Worm (Caenorhabditis elegans) whole organism, young adult: Measurements from ENCODE around the gene F44D12.6.
A peak's percentile ranks its signal among the peaks of the same experiment; 100 is the strongest.

ENCODE experiments used
- B0035.1 ChIP-seq: sonication (generic microtip); optimal IDR thresholded peaks from 2 replicates; lab custom pipeline; 2016; ENCODE audit warnings: missing genetic modification characterization, mild to moderate bottlenecking, missing compliant biosample characterization, missing genotype, missing genetic modification reagents
- C17E4.6 ChIP-seq: fragments of 200-800 bp; sonication (Bioruptor generic); IDR thresholded peaks from 2 replicates; pipeline ENCODE4 v1.3.6; 2022; ENCODE audit warnings: missing genetic modification reagents, missing genetic modification characterization, missing compliant biosample characterization
- D2030.7 ChIP-seq: fragments of 200-800 bp; sonication (Bioruptor generic); IDR thresholded peaks from 2 replicates; pipeline ENCODE4 v1.3.6; 2022; ENCODE audit warnings: missing genetic modification reagents, missing genetic modification characterization, missing compliant biosample characterization
- F10E7.11 ChIP-seq: sonication (generic microtip); optimal IDR thresholded peaks from 2 replicates; lab custom pipeline; 2017; ENCODE audit warnings: mild to moderate bottlenecking, missing genetic modification characterization, moderate library complexity, missing compliant biosample characterization
- K11D2.4 ChIP-seq: fragments of 200-800 bp; sonication (Bioruptor generic); IDR thresholded peaks from 2 replicates; pipeline ENCODE4 v1.3.6; 2022; ENCODE audit warnings: missing genetic modification reagents, missing genetic modification characterization, missing compliant biosample characterization
- T26A5.8 ChIP-seq: sonication (generic microtip); optimal IDR thresholded peaks from 2 replicates; lab custom pipeline; 2016; ENCODE audit warnings: missing genetic modification characterization, missing compliant biosample characterization
- Y53G8AR.9 ChIP-seq: fragments of 200-800 bp; sonication (Bioruptor generic); conservative IDR thresholded peaks from 2 replicates; pipeline ENCODE4 v1.3.6; 2022; ENCODE audit warnings: missing genetic modification reagents, missing genetic modification characterization, missing compliant biosample characterization
- Y56A3A.18 ChIP-seq: fragments of 200-800 bp; sonication (Bioruptor generic); IDR thresholded peaks from 2 replicates; pipeline ENCODE4 v1.3.6; 2022; ENCODE audit warnings: missing genetic modification reagents, missing genetic modification characterization, missing compliant biosample characterization
- ZK185.1 ChIP-seq: sonication (generic microtip); optimal IDR thresholded peaks from 2 replicates; lab custom pipeline; 2016; ENCODE audit warnings: mild to moderate bottlenecking, missing genetic modification characterization, missing compliant biosample characterization; ENCODE audit not compliant: poor library complexity, severe bottlenecking
- ama-1 ChIP-seq, 3 experiments: fragments of 150-350 bp in 1 of 3; sonication (generic microtip) in 2 of 3; optimal IDR thresholded peaks; 2 replicates each; lab custom pipeline; 2014 to 2018; ENCODE audit warnings: missing biosample characterization in 2 of 3, missing genetic modification characterization in 2 of 3, missing genetic modification reagents in 2 of 3
- atf-7 ChIP-seq: sonication (generic microtip); optimal IDR thresholded peaks from 2 replicates; lab custom pipeline; 2017; ENCODE audit warnings: mild to moderate bottlenecking, missing genetic modification characterization, missing compliant biosample characterization
- athp-1 ChIP-seq: sonication (generic microtip); optimal IDR thresholded peaks from 2 replicates; lab custom pipeline; 2017; ENCODE audit warnings: mild to moderate bottlenecking, missing genetic modification characterization, missing compliant biosample characterization
- attf-5 ChIP-seq: fragments of 200-800 bp; sonication (Bioruptor generic); optimal IDR thresholded peaks from 2 replicates; lab custom pipeline; 2018; ENCODE audit warnings: mild to moderate bottlenecking, missing genetic modification characterization, missing compliant biosample characterization
- attf-6 ChIP-seq: fragments of 200-800 bp; sonication (Bioruptor generic); IDR thresholded peaks from 2 replicates; pipeline ENCODE4 v1.3.6; 2022; ENCODE audit warnings: missing genetic modification reagents, missing genetic modification characterization, missing compliant biosample characterization
- bed-2 ChIP-seq: fragments of 200-800 bp; sonication (Bioruptor generic); IDR thresholded peaks from 2 replicates; pipeline ENCODE4 v1.3.6; 2022; ENCODE audit warnings: missing genetic modification reagents, missing genetic modification characterization, missing compliant biosample characterization
- cebp-1 ChIP-seq, 2 experiments: fragments of 200-800 bp in 1 of 2; sonication (Bioruptor generic) in 1 of 2; sonication (generic microtip) in 1 of 2; IDR thresholded peaks in 1 of 2; optimal IDR thresholded peaks in 1 of 2; 2 replicates each; pipeline versions ENCODE4 v1.3.6 to Lab custom; 2017 to 2022; ENCODE audit warnings: missing compliant biosample characterization in 2 of 2, missing genetic modification characterization in 2 of 2, mild to moderate bottlenecking in 1 of 2, missing genetic modification reagents in 1 of 2, moderate library complexity in 1 of 2
- ceh-27 ChIP-seq: fragments of 200-800 bp; sonication (Bioruptor generic); optimal IDR thresholded peaks from 2 replicates; lab custom pipeline; 2018; ENCODE audit warnings: mild to moderate bottlenecking, missing genetic modification characterization, moderate library complexity, missing compliant biosample characterization
- ceh-91 ChIP-seq: fragments of 200-800 bp; sonication (Bioruptor generic); IDR thresholded peaks from 2 replicates; pipeline ENCODE4 v1.3.6; 2022; ENCODE audit warnings: missing genetic modification reagents, missing genetic modification characterization, missing compliant biosample characterization
- chd-7 ChIP-seq: sonication (generic microtip); optimal IDR thresholded peaks from 2 replicates; lab custom pipeline; 2016; ENCODE audit warnings: mild to moderate bottlenecking, missing genetic modification characterization, moderate library complexity, missing compliant biosample characterization
- die-1 ChIP-seq: sonication (generic microtip); optimal IDR thresholded peaks from 2 replicates; lab custom pipeline; 2016; ENCODE audit warnings: missing genotype, mild to moderate bottlenecking, missing genetic modification characterization, missing compliant biosample characterization
- dox-1 ChIP-seq: fragments of 200-800 bp; sonication (Bioruptor generic); IDR thresholded peaks from 2 replicates; pipeline ENCODE4 v1.3.6; 2022; ENCODE audit warnings: missing genetic modification reagents, missing genetic modification characterization, missing compliant biosample characterization
- ekl-4 ChIP-seq: fragments of 200-800 bp; sonication (Bioruptor generic); IDR thresholded peaks from 2 replicates; pipeline ENCODE4 v1.3.6; 2022; ENCODE audit warnings: missing genetic modification reagents, missing genetic modification characterization, missing compliant biosample characterization
- fkh-3 ChIP-seq: sonication (generic microtip); optimal IDR thresholded peaks from 2 replicates; lab custom pipeline; 2016; ENCODE audit warnings: mild to moderate bottlenecking, missing genetic modification characterization, missing compliant biosample characterization
- hlh-12 ChIP-seq: sonication (generic microtip); optimal IDR thresholded peaks from 2 replicates; lab custom pipeline; 2016; ENCODE audit warnings: missing genetic modification characterization, missing compliant biosample characterization
- let-607 ChIP-seq, 2 experiments: fragments of 200-800 bp in 1 of 2; sonication (Bioruptor generic) in 1 of 2; sonication (generic microtip) in 1 of 2; optimal IDR thresholded peaks; 2 replicates each; lab custom pipeline; 2016 to 2018; ENCODE audit warnings: mild to moderate bottlenecking in 2 of 2, missing compliant biosample characterization in 2 of 2, missing genetic modification characterization in 2 of 2, moderate library complexity in 2 of 2, missing genotype in 1 of 2
- lin-26 ChIP-seq: fragments of 200-800 bp; sonication (Bioruptor generic); IDR thresholded peaks from 2 replicates; pipeline ENCODE4 v1.3.6; 2022; ENCODE audit warnings: missing genetic modification reagents, missing genetic modification characterization, missing compliant biosample characterization
- lin-40 ChIP-seq: sonication (generic microtip); optimal IDR thresholded peaks from 2 replicates; lab custom pipeline; 2016; ENCODE audit warnings: missing genetic modification characterization, mild to moderate bottlenecking, missing compliant biosample characterization, missing genotype, missing genetic modification reagents
- lin-54 ChIP-seq: fragments of 200-800 bp; sonication (Bioruptor generic); optimal IDR thresholded peaks from 2 replicates; lab custom pipeline; 2018; ENCODE audit warnings: mild to moderate bottlenecking, missing genetic modification characterization, missing compliant biosample characterization
- lsl-1 ChIP-seq: fragments of 200-800 bp; sonication (Bioruptor generic); optimal IDR thresholded peaks from 2 replicates; lab custom pipeline; 2018; ENCODE audit warnings: mild to moderate bottlenecking, missing genetic modification characterization, moderate library complexity, missing compliant biosample characterization
- madf-6 ChIP-seq: fragments of 200-800 bp; sonication (Bioruptor generic); IDR thresholded peaks from 2 replicates; pipeline ENCODE4 v1.3.6; 2022; ENCODE audit warnings: missing genetic modification reagents, missing genetic modification characterization, missing compliant biosample characterization
- mcd-1 ChIP-seq: fragments of 200-800 bp; sonication (Bioruptor generic); IDR thresholded peaks from 2 replicates; pipeline ENCODE4 v1.3.6; 2022; ENCODE audit warnings: missing genetic modification reagents, missing genetic modification characterization, missing compliant biosample characterization
- mes-4 ChIP-seq: sonication (generic microtip); optimal IDR thresholded peaks from 2 replicates; lab custom pipeline; 2016; ENCODE audit warnings: missing genotype, missing genetic modification characterization, missing compliant biosample characterization
- nfyb-1 ChIP-seq: fragments of 200-800 bp; sonication (Bioruptor generic); IDR thresholded peaks from 2 replicates; pipeline ENCODE4 v1.3.6; 2022; ENCODE audit warnings: missing genetic modification reagents, missing genetic modification characterization, missing compliant biosample characterization
- nhr-120 ChIP-seq: fragments of 200-800 bp; sonication (Bioruptor generic); IDR thresholded peaks from 2 replicates; pipeline ENCODE4 v1.3.6; 2022; ENCODE audit warnings: missing genetic modification characterization, missing compliant biosample characterization
- nhr-80 ChIP-seq: sonication (generic microtip); optimal IDR thresholded peaks from 2 replicates; lab custom pipeline; 2016; ENCODE audit warnings: missing genetic modification characterization, missing compliant biosample characterization
- pbrm-1 ChIP-seq: fragments of 200-800 bp; sonication (Bioruptor generic); IDR thresholded peaks from 2 replicates; pipeline ENCODE4 v1.3.6; 2022; ENCODE audit warnings: missing genetic modification reagents, missing genetic modification characterization, missing compliant biosample characterization
- rpc-1 ChIP-seq, 2 experiments: fragments of 150-350 bp in 1 of 2; sonication (generic microtip) in 1 of 2; optimal IDR thresholded peaks; 2 replicates each; lab custom pipeline; 2014 to 2018; ENCODE audit warnings: missing biosample characterization in 1 of 2, missing genetic modification characterization in 1 of 2, missing genetic modification reagents in 1 of 2, missing genotype in 1 of 2
- snpc-1.3 ChIP-seq: sonication (generic microtip); optimal IDR thresholded peaks from 2 replicates; lab custom pipeline; 2017; ENCODE audit warnings: missing genetic modification characterization, mild to moderate bottlenecking, missing compliant biosample characterization, antibody characterized with exemption, moderate library complexity, missing genotype, missing genetic modification reagents; ENCODE audit not compliant: insufficient read depth
- snpc-3.4 ChIP-seq: sonication (generic microtip); optimal IDR thresholded peaks from 2 replicates; lab custom pipeline; 2017; ENCODE audit warnings: missing genetic modification characterization, mild to moderate bottlenecking, missing compliant biosample characterization, antibody characterized with exemption, moderate library complexity, missing genotype, missing genetic modification reagents
- snpc-4 ChIP-seq, 5 experiments: fragments of 150-350 bp in 1 of 5; sonication (generic microtip) in 4 of 5; optimal IDR thresholded peaks; 2 replicates each; lab custom pipeline; 2014 to 2018; ENCODE audit warnings: missing genetic modification characterization in 5 of 5, missing biosample characterization in 3 of 5, antibody characterized with exemption in 2 of 5, mild to moderate bottlenecking in 2 of 5, missing compliant biosample characterization in 2 of 5, missing genotype in 2 of 5, moderate library complexity in 2 of 5, missing genetic modification reagents in 1 of 5
- somi-1 ChIP-seq: fragments of 200-800 bp; sonication (Bioruptor generic); optimal IDR thresholded peaks from 2 replicates; lab custom pipeline; 2018; ENCODE audit warnings: mild to moderate bottlenecking, missing genetic modification characterization, missing compliant biosample characterization
- xnd-1 ChIP-seq: sonication (generic microtip); optimal IDR thresholded peaks from 2 replicates; lab custom pipeline; 2016; ENCODE audit warnings: missing genotype, missing genetic modification reagents, missing genetic modification characterization, missing compliant biosample characterization
- ztf-18 ChIP-seq: sonication (generic microtip); optimal IDR thresholded peaks from 2 replicates; lab custom pipeline; 2016; ENCODE audit warnings: missing genotype, mild to moderate bottlenecking, missing genetic modification characterization, missing compliant biosample characterization

The F44D12.6 gene

ce11 chrIV:9994895-9995394, 38.2 kb upstream of the F44D12.6 start, which contains the start of gene uba-1 (continued):
- TF ChIP-seq dox-1 (GFP tag; lab: Robert Waterston, UW) (peak; percentile 76), ZK185.1 (tag; lab: Kevin White, UChicago) (peak; percentile 87), cebp-1 (GFP tag; IDR thresholded peaks at IDR 0.05; lab: Robert Waterston, UW) (peak; percentile 49; the same call in 1 of the 2 replicates), cebp-1 (tag; optimal IDR thresholded peaks at IDR 0.05; lab: Kevin White, UChicago) (peak; percentile 94), ekl-4 (GFP tag; lab: Robert Waterston, UW) (peak; percentile 71; the same call in 1 of the 2 replicates), Y56A3A.18 (GFP tag; lab: Robert Waterston, UW) (no peak; the same call in 1 of the 2 replicates), bed-2 (GFP tag; lab: Robert Waterston, UW) (no peak), mes-4 (tag; lab: Kevin White, UChicago) (no peak), ceh-91 (GFP tag; lab: Robert Waterston, UW) (peak; percentile 73; the same call in 1 of the 2 replicates), pbrm-1 (peak; percentile 63; the same call in 1 of the 2 replicates), somi-1 (no peak), attf-5 (GFP tag; lab: Kevin White, UChicago) (peak; percentile 45), snpc-3.4 (tag; lab: Kevin White, UChicago) (peak; percentile 42), K11D2.4 (GFP tag; lab: Robert Waterston, UW) (0 out of 2 replicates have a peak, but pooled peaks have one; percentile 18), ama-1 (optimal IDR thresholded peaks at IDR 0.05; lab: Kevin White, UChicago) (no peak), ama-1 (GFP tag; optimal IDR thresholded peaks at IDR 0.05; lab: Kevin White, UChicago) (peak; percentile 28 to 37), snpc-1.3 (tag; lab: Kevin White, UChicago) (peak; percentile 14), ceh-27 (peak; percentile 46), T26A5.8 (no peak), D2030.7 (peak; percentile 68), ztf-18 (tag; lab: Kevin White, UChicago) (no peak), let-607 (tag; optimal IDR thresholded peaks at IDR 0.05; lab: Kevin White, UChicago) (peak; percentile 24 to 30), snpc-4 (GFP tag; optimal IDR thresholded peaks at IDR 0.05; lab: Kevin White, UChicago) (no peak), snpc-4 (tag; optimal IDR thresholded peaks at IDR 0.05; lab: Kevin White, UChicago) (peak; percentile 6 to 50 (median 40)), lsl-1 (GFP tag; lab: Kevin White, UChicago) (peak; percentile 70), F10E7.11 (tag; lab: Kevin White, UChicago) (no peak), nhr-120 (GFP tag; lab: Robert Waterston, UW) (no peak), madf-6 (GFP tag; lab: Robert Waterston, UW) (peak; percentile 94), lin-26 (GFP tag; lab: Robert Waterston, UW) (peak; percentile 11; the same call in 1 of the 2 replicates), Y53G8AR.9 (peak; percentile 89), chd-7 (tag; lab: Kevin White, UChicago) (peak; percentile 35), mcd-1 (GFP tag; lab: Robert Waterston, UW) (peak; percentile 58; the same call in 1 of the 2 replicates), athp-1 (tag; lab: Kevin White, UChicago) (peak; percentile 53), rpc-1 (optimal IDR thresholded peaks at IDR 0.05; lab: Kevin White, UChicago) (no peak), rpc-1 (tag; optimal IDR thresholded peaks at IDR 0.05; lab: Kevin White, UChicago) (no peak), fkh-3 (tag; lab: Kevin White, UChicago) (no peak), nhr-80 (tag; lab: Kevin White, UChicago) (peak; percentile 7), atf-7 (tag; lab: Kevin White, UChicago) (peak; percentile 48), attf-6 (GFP tag; lab: Robert Waterston, UW) (0 out of 2 replicates have a peak, but pooled peaks have one; percentile 25), lin-40 (tag; lab: Kevin White, UChicago) (peak; percentile 31), B0035.1 (tag; lab: Kevin White, UChicago) (no peak), hlh-12 (no peak), nfyb-1 (GFP tag; lab: Robert Waterston, UW) (peak; percentile 85), lin-54 (GFP tag; lab: Kevin White, UChicago) (peak; percentile 79), C17E4.6 (peak; percentile 77), die-1 (tag; lab: Kevin White, UChicago) (peak; percentile 42), xnd-1 (tag; lab: Kevin White, UChicago) (peak; percentile 75)
